Fruit fly (Drosophila melanogaster) whole organism, embryonic: ENCODE data around the gene Cyt-c-d.

Source experiments
- Ada2b ChIP-seq: fragments of 200-800 bp; sonication (Bioruptor generic); IDR thresholded peaks from 2 replicates; pipeline ENCODE4 v1.3.6; 2022; ENCODE audit warnings: missing biosample characterization, missing genetic modification characterization
- CG10654 ChIP-seq: fragments of 200-800 bp; sonication (Bioruptor generic); optimal IDR thresholded peaks from 2 replicates; lab custom pipeline; 2016; ENCODE audit warnings: missing biosample characterization, missing genetic modification characterization
- CG12299 ChIP-seq: fragments of 200-800 bp; sonication (Bioruptor generic); optimal IDR thresholded peaks from 2 replicates; lab custom pipeline; 2018; ENCODE audit warnings: missing biosample characterization, mild to moderate bottlenecking, missing genetic modification characterization
- CG1233 ChIP-seq: fragments of 200-800 bp; sonication (Bioruptor generic); optimal IDR thresholded peaks from 4 replicates; lab custom pipeline; 2018; ENCODE audit warnings: missing biosample characterization, mild to moderate bottlenecking, missing genetic modification characterization
- CG12769 ChIP-seq: fragments of 200-800 bp; sonication (Bioruptor generic); optimal IDR thresholded peaks from 2 replicates; lab custom pipeline; 2019; ENCODE audit warnings: missing biosample characterization, mild to moderate bottlenecking, missing genetic modification characterization, moderate library complexity
- CG13296 ChIP-seq: fragments of 200-800 bp; sonication (Bioruptor generic); optimal IDR thresholded peaks from 3 replicates; lab custom pipeline; 2018; ENCODE audit warnings: missing biosample characterization, mild to moderate bottlenecking, missing genetic modification characterization
- CG13894 ChIP-seq: fragments of 200-800 bp; sonication (Bioruptor generic); optimal IDR thresholded peaks from 3 replicates; lab custom pipeline; 2018; ENCODE audit warnings: missing biosample characterization, mild to moderate bottlenecking, missing genetic modification characterization, moderate library complexity
- CG15011 ChIP-seq: fragments of 200-800 bp; sonication (Bioruptor generic); optimal IDR thresholded peaks from 3 replicates; lab custom pipeline; 2018; ENCODE audit warnings: missing biosample characterization, mild to moderate bottlenecking, missing genetic modification characterization
- CG15479 ChIP-seq: fragments of 200-800 bp; sonication (Bioruptor generic); optimal IDR thresholded peaks from 3 replicates; lab custom pipeline; 2019; ENCODE audit warnings: missing biosample characterization, mild to moderate bottlenecking, missing genetic modification characterization, moderate library complexity
- CG17359 ChIP-seq: fragments of 200-800 bp; sonication (Bioruptor generic); optimal IDR thresholded peaks from 3 replicates; lab custom pipeline; 2018; ENCODE audit warnings: missing biosample characterization, mild to moderate bottlenecking, missing genetic modification characterization, moderate library complexity
- CG2202 ChIP-seq: fragments of 200-800 bp; sonication (Bioruptor generic); optimal IDR thresholded peaks from 2 replicates; lab custom pipeline; 2018; ENCODE audit warnings: missing biosample characterization, mild to moderate bottlenecking, missing genetic modification characterization
- CG2889 ChIP-seq: fragments of 200-800 bp; sonication (Bioruptor generic); IDR thresholded peaks from 3 replicates; pipeline ENCODE4 v1.3.6; 2022; ENCODE audit warnings: missing biosample characterization, missing genetic modification characterization
- CG3163 ChIP-seq: fragments of 200-800 bp; sonication (Bioruptor generic); optimal IDR thresholded peaks from 3 replicates; lab custom pipeline; 2016; ENCODE audit warnings: missing biosample characterization, missing genetic modification characterization
- CG32767 ChIP-seq: fragments of 200-800 bp; sonication (Bioruptor generic); IDR thresholded peaks from 2 replicates; pipeline ENCODE4 v1.3.6; 2022; ENCODE audit warnings: missing biosample characterization, missing genetic modification characterization
- CG4282 ChIP-seq: fragments of 200-800 bp; sonication (Bioruptor generic); optimal IDR thresholded peaks from 2 replicates; lab custom pipeline; 2016; ENCODE audit warnings: missing biosample characterization, missing genetic modification characterization
- CG4360 ChIP-seq: fragments of 200-800 bp; sonication (Bioruptor generic); IDR thresholded peaks from 2 replicates; pipeline ENCODE4 v1.3.6; 2022; ENCODE audit warnings: missing biosample characterization, missing genetic modification characterization
- CG4424 ChIP-seq: fragments of 200-800 bp; sonication (Bioruptor generic); optimal IDR thresholded peaks from 3 replicates; lab custom pipeline; 2016; ENCODE audit warnings: missing biosample characterization, missing genetic modification characterization
- CG4820 ChIP-seq: fragments of 200-800 bp; sonication (Bioruptor generic); optimal IDR thresholded peaks from 3 replicates; lab custom pipeline; 2016; ENCODE audit warnings: missing biosample characterization, missing genetic modification characterization
- CG6689 ChIP-seq: fragments of 200-800 bp; sonication (Bioruptor generic); IDR thresholded peaks from 2 replicates; pipeline ENCODE4 v1.3.6; 2022; ENCODE audit warnings: missing biosample characterization, missing genetic modification characterization
- CG6854 ChIP-seq: fragments of 200-800 bp; sonication (Bioruptor generic); optimal IDR thresholded peaks from 3 replicates; lab custom pipeline; 2017; ENCODE audit warnings: missing biosample characterization, mild to moderate bottlenecking, missing genetic modification characterization
- CG8478 ChIP-seq: fragments of >200 bp; optimal IDR thresholded peaks from 2 replicates; lab custom pipeline; 2018
- D19A ChIP-seq: fragments of 200-800 bp; optimal IDR thresholded peaks from 3 replicates; lab custom pipeline; 2019; ENCODE audit warnings: missing biosample characterization, mild to moderate bottlenecking, missing genetic modification characterization, moderate library complexity
- Eip74EF ChIP-seq, 2 experiments: fragments of 200-800 bp in 1 of 2; fragments of >200 bp in 1 of 2; sonication (Bioruptor generic) in 1 of 2; optimal IDR thresholded peaks; 2 replicates each; lab custom pipeline; 2017 to 2019; ENCODE audit warnings: missing biosample characterization in 2 of 2, missing genetic modification characterization in 2 of 2, mild to moderate bottlenecking in 1 of 2, moderate library complexity in 1 of 2
- Fer1 ChIP-seq: fragments of 200-800 bp; sonication (Bioruptor generic); optimal IDR thresholded peaks from 2 replicates; lab custom pipeline; 2017; ENCODE audit warnings: missing biosample characterization, mild to moderate bottlenecking, missing genetic modification characterization
- Lhr ChIP-seq: fragments of 200-800 bp; sonication (Bioruptor generic); optimal IDR thresholded peaks from 3 replicates; lab custom pipeline; 2017; ENCODE audit warnings: mild to moderate bottlenecking, missing biosample characterization, missing genetic modification reagents, missing genetic modification characterization
- Lim3 ChIP-seq: fragments of 200-800 bp; sonication (Bioruptor generic); IDR thresholded peaks from 2 replicates; pipeline ENCODE4 v1.3.6; 2022; ENCODE audit warnings: missing biosample characterization, missing genetic modification characterization
- Mad ChIP-seq: fragments of 200-800 bp; sonication (Bioruptor generic); optimal IDR thresholded peaks from 2 replicates; lab custom pipeline; 2016; ENCODE audit warnings: missing biosample characterization, missing genetic modification characterization
- Med ChIP-seq: fragments of 200-800 bp; sonication (Bioruptor generic); peaks from one replicate; lab custom pipeline; 2016; ENCODE audit warnings: missing biosample characterization, missing genetic modification characterization, mild to moderate bottlenecking, inconsistent platforms, moderate library complexity
- Nf-YC ChIP-seq: fragments of 200-800 bp; optimal IDR thresholded peaks from 3 replicates; lab custom pipeline; 2019; ENCODE audit warnings: missing biosample characterization, mild to moderate bottlenecking, missing genetic modification characterization, moderate library complexity
- Spps ChIP-seq: fragments of 200-800 bp; sonication (Bioruptor generic); optimal IDR thresholded peaks from 2 replicates; lab custom pipeline; 2018; ENCODE audit warnings: missing biosample characterization, mild to moderate bottlenecking, missing genetic modification characterization
- Xrp1 ChIP-seq: fragments of 200-800 bp; sonication (Bioruptor generic); IDR thresholded peaks from 2 replicates; pipeline ENCODE4 v1.3.6; 2022; ENCODE audit warnings: missing biosample characterization, missing genetic modification characterization
- abd-A ChIP-seq: fragments of 200-800 bp; sonication (Bioruptor generic); optimal IDR thresholded peaks from 3 replicates; lab custom pipeline; 2019; ENCODE audit warnings: missing biosample characterization, mild to moderate bottlenecking, missing genetic modification characterization, moderate library complexity
- amos ChIP-seq: fragments of 200-800 bp; sonication (Bioruptor generic); IDR thresholded peaks from 2 replicates; pipeline ENCODE4 v1.3.6; 2022; ENCODE audit warnings: missing biosample characterization, missing genetic modification characterization; ENCODE audit not compliant: partially characterized antibody
- ap ChIP-seq: fragments of 200-800 bp; sonication (Bioruptor generic); IDR thresholded peaks from 2 replicates; pipeline ENCODE4 v1.3.6; 2022; ENCODE audit warnings: missing biosample characterization, missing genetic modification characterization
- bigmax ChIP-seq: fragments of 200-800 bp; sonication (Bioruptor generic); optimal IDR thresholded peaks from 2 replicates; lab custom pipeline; 2018; ENCODE audit warnings: missing biosample characterization, mild to moderate bottlenecking, missing genetic modification characterization
- dmrt11E ChIP-seq: fragments of 200-800 bp; sonication (Bioruptor generic); optimal IDR thresholded peaks from 3 replicates; lab custom pipeline; 2018; ENCODE audit warnings: missing biosample characterization, mild to moderate bottlenecking, missing genetic modification characterization, moderate library complexity
- dysf ChIP-seq: fragments of 200-800 bp; sonication (Bioruptor generic); IDR thresholded peaks from 3 replicates; pipeline ENCODE4 v1.3.6; 2022; ENCODE audit warnings: missing biosample characterization, missing genetic modification characterization
- ewg ChIP-seq: fragments of 200-800 bp; sonication (Bioruptor generic); optimal IDR thresholded peaks from 3 replicates; lab custom pipeline; 2017; ENCODE audit warnings: mild to moderate bottlenecking, missing biosample characterization, missing genetic modification reagents, missing genetic modification characterization
- h ChIP-seq: fragments of >200 bp; optimal IDR thresholded peaks from 2 replicates; lab custom pipeline; 2017
- her ChIP-seq: fragments of 200-800 bp; sonication (Bioruptor generic); optimal IDR thresholded peaks from 2 replicates; lab custom pipeline; 2016; ENCODE audit warnings: missing biosample characterization, missing genetic modification characterization
- hkb ChIP-seq, 2 experiments: fragments of 200-800 bp in 1 of 2; fragments of >200 bp in 1 of 2; sonication (Bioruptor generic) in 1 of 2; IDR thresholded peaks in 1 of 2; optimal IDR thresholded peaks in 1 of 2; 2 replicates each; pipeline versions ENCODE4 v1.3.6 to Lab custom; 2017 to 2022; ENCODE audit warnings: missing biosample characterization in 1 of 2, missing genetic modification characterization in 1 of 2
- ken ChIP-seq: fragments of 200-800 bp; sonication (Bioruptor generic); IDR thresholded peaks from 3 replicates; pipeline ENCODE4 v1.3.6; 2022; ENCODE audit warnings: missing biosample characterization, missing genetic modification characterization
- pan ChIP-seq, 4 experiments: fragments of >200 bp in 3 of 4; fragments of 200-800 bp in 1 of 4; sonication (Bioruptor generic) in 1 of 4; optimal IDR thresholded peaks in 3 of 4; IDR thresholded peaks in 1 of 4; 2 replicates each; pipeline versions ENCODE4 v1.3.6 to Lab custom; 2017 to 2022; ENCODE audit warnings: missing biosample characterization in 2 of 4, missing genetic modification characterization in 2 of 4, mixed read lengths in 1 of 4
- pum ChIP-seq: fragments of 200-800 bp; sonication (Bioruptor generic); optimal IDR thresholded peaks from 2 replicates; lab custom pipeline; 2016; ENCODE audit warnings: missing biosample characterization, missing genetic modification characterization
- sd ChIP-seq: fragments of 200-800 bp; sonication (Bioruptor generic); optimal IDR thresholded peaks from 3 replicates; lab custom pipeline; 2018; ENCODE audit warnings: missing biosample characterization, mild to moderate bottlenecking, missing genetic modification characterization, moderate library complexity
- sob ChIP-seq: fragments of 200-800 bp; sonication (Bioruptor generic); IDR thresholded peaks from 2 replicates; pipeline ENCODE4 v1.3.6; 2022; ENCODE audit warnings: missing biosample characterization, missing genetic modification characterization
- z ChIP-seq: fragments of 200-800 bp; sonication (Bioruptor generic); IDR thresholded peaks from 3 replicates; pipeline ENCODE4 v1.3.6; 2022; ENCODE audit warnings: missing biosample characterization, missing genetic modification characterization
- zfh2 ChIP-seq: fragments of 200-800 bp; sonication (Bioruptor generic); optimal IDR thresholded peaks from 2 replicates; lab custom pipeline; 2016; ENCODE audit warnings: missing biosample characterization, missing genetic modification characterization

Gene Cyt-c-d

dm6 chr2L:16715841-16716701 is at the start of gene Cyt-c-d, which contains the start of gene CG31808 (continued):
- TF ChIP-seq Nf-YC (tag; lab: Kevin White, UChicago) (peak; percentile 83), D19A (peak; percentile 94), CG4282 (peak; percentile 67), CG15011 (peak; percentile 92), Ada2b (GFP tag; lab: Robert Waterston, UW) (peak; percentile 97), CG2202 (tag; lab: Kevin White, UChicago) (peak; percentile 96), Lhr (peak; percentile 94), her (GFP tag; lab: Kevin White, UChicago) (peak; percentile 80), CG17359 (tag; lab: Kevin White, UChicago) (peak; percentile 98), sd (peak; percentile 83), CG10654 (GFP tag; lab: Kevin White, UChicago) (peak; percentile 94), CG12299 (peak; percentile 96), h (lab: Kevin White, UChicago) (no peak), abd-A (peak; percentile 55), ap (GFP tag; lab: Robert Waterston, UW) (peak; percentile 97), hkb (optimal IDR thresholded peaks at IDR 0.05; lab: Kevin White, UChicago) (no peak), hkb (GFP tag; IDR thresholded peaks at IDR 0.05; lab: Robert Waterston, UW) (peak; percentile 98), CG4424 (GFP tag; lab: Kevin White, UChicago) (peak; percentile 96), CG6854 (GFP tag; lab: Kevin White, UChicago) (peak; percentile 92), CG12769 (tag; lab: Kevin White, UChicago) (peak; percentile 95), CG4360 (GFP tag; lab: Robert Waterston, UW) (peak; percentile 84), Xrp1 (GFP tag; lab: Robert Waterston, UW) (peak; percentile 98), ken (peak; percentile 98), amos (GFP tag; lab: Robert Waterston, UW) (no peak; the same call in 1 of the 2 replicates), Eip74EF (GFP tag; optimal IDR thresholded peaks at IDR 0.05; lab: Kevin White, UChicago) (peak in 1 of 2 experiments; percentile 98), sob (GFP tag; lab: Robert Waterston, UW) (peak; percentile 98), CG6689 (peak; percentile 98), Lim3 (GFP tag; lab: Robert Waterston, UW) (peak; percentile 87), dmrt11E (peak; percentile 95), dysf (GFP tag; lab: Robert Waterston, UW) (peak; percentile 98), CG8478 (lab: Kevin White, UChicago) (no peak), pum (GFP tag; lab: Kevin White, UChicago) (peak; percentile 90), CG4820 (peak; percentile 95), CG15479 (no peak), CG2889 (GFP tag; lab: Robert Waterston, UW) (peak; percentile 95), CG13894 (tag; lab: Kevin White, UChicago) (peak; percentile 2), Spps (tag; lab: Kevin White, UChicago) (peak; percentile 96), Mad (GFP tag; lab: Kevin White, UChicago) (peak; percentile 94), Med (GFP tag; lab: Kevin White, UChicago) (peak; percentile 99), CG32767 (peak; percentile 96), zfh2 (GFP tag; lab: Kevin White, UChicago) (peak; percentile 75), CG1233 (peak; percentile 94), pan (optimal IDR thresholded peaks at IDR 0.05; lab: Kevin White, UChicago) (no peak), pan (GFP tag; optimal IDR thresholded peaks at IDR 0.05 in 1 of 2, IDR thresholded peaks at IDR 0.05 in 1 of 2) (peak in 1 of 2 experiments; percentile 97), Fer1 (GFP tag; lab: Kevin White, UChicago) (peak; percentile 97), CG3163 (peak; percentile 60), bigmax (GFP tag; lab: Kevin White, UChicago) (peak; percentile 48), z (peak; percentile 74), ewg (GFP tag; lab: Kevin White, UChicago) (peak; percentile 95), CG13296 (GFP tag; lab: Kevin White, UChicago) (peak; percentile 95)
